Worm (Caenorhabditis elegans) whole organism, late embryonic: ENCODE results near the gene srz-6.

Source experiments
- F13H6.1 ChIP-seq: sonication (generic microtip); optimal IDR thresholded peaks from 2 replicates; lab custom pipeline; 2016; ENCODE audit warnings: missing genetic modification characterization, missing compliant biosample characterization
- K02D7.2 ChIP-seq: sonication (generic microtip); optimal IDR thresholded peaks from 2 replicates; lab custom pipeline; 2017; ENCODE audit warnings: mild to moderate bottlenecking, missing genetic modification characterization, missing compliant biosample characterization
- K09A11.1 ChIP-seq: sonication (generic microtip); optimal IDR thresholded peaks from 2 replicates; lab custom pipeline; 2017; ENCODE audit warnings: antibody characterized with exemption, mild to moderate bottlenecking, missing genetic modification characterization, missing compliant biosample characterization; ENCODE audit not compliant: insufficient read depth
- T23F11.4 ChIP-seq: fragments of 200-800 bp; sonication (Bioruptor generic); optimal IDR thresholded peaks from 2 replicates; lab custom pipeline; 2018; ENCODE audit warnings: mild to moderate bottlenecking, missing genetic modification characterization, missing compliant biosample characterization
- ahr-1 ChIP-seq: sonication (generic microtip); optimal IDR thresholded peaks from 2 replicates; lab custom pipeline; 2016; ENCODE audit warnings: missing genetic modification characterization, missing compliant biosample characterization
- ama-1 ChIP-seq: fragments of 150-350 bp; optimal IDR thresholded peaks from 2 replicates; lab custom pipeline; 2014
- ceh-14 ChIP-seq: sonication (generic microtip); optimal IDR thresholded peaks from 2 replicates; lab custom pipeline; 2016; ENCODE audit warnings: missing genotype, missing genetic modification characterization, missing compliant biosample characterization
- ceh-18 ChIP-seq: sonication (generic microtip); optimal IDR thresholded peaks from 2 replicates; lab custom pipeline; 2016; ENCODE audit warnings: missing genetic modification characterization, missing compliant biosample characterization
- ceh-19 ChIP-seq: fragments of 200-800 bp; sonication (Bioruptor generic); optimal IDR thresholded peaks from 2 replicates; lab custom pipeline; 2018; ENCODE audit warnings: mild to moderate bottlenecking, missing genetic modification characterization, missing compliant biosample characterization
- ceh-24 ChIP-seq: sonication (generic microtip); optimal IDR thresholded peaks from 2 replicates; lab custom pipeline; 2016; ENCODE audit warnings: mild to moderate bottlenecking, missing genetic modification characterization, missing compliant biosample characterization
- ceh-30 ChIP-seq: fragments of 150-350 bp; optimal IDR thresholded peaks from 2 replicates; lab custom pipeline; 2014; ENCODE audit warnings: missing biosample characterization, missing genetic modification characterization
- ceh-9 ChIP-seq: sonication (generic microtip); optimal IDR thresholded peaks from 2 replicates; lab custom pipeline; 2016; ENCODE audit warnings: mild to moderate bottlenecking, missing genetic modification characterization, inconsistent platforms, missing compliant biosample characterization
- che-1 ChIP-seq: sonication (generic microtip); optimal IDR thresholded peaks from 2 replicates; lab custom pipeline; 2016; ENCODE audit warnings: mild to moderate bottlenecking, missing genetic modification characterization, missing compliant biosample characterization
- dmd-4 ChIP-seq: sonication (generic microtip); optimal IDR thresholded peaks from 2 replicates; lab custom pipeline; 2016; ENCODE audit warnings: borderline replicate concordance, missing genetic modification characterization, missing compliant biosample characterization
- dve-1 ChIP-seq: sonication (generic microtip); optimal IDR thresholded peaks from 2 replicates; lab custom pipeline; 2017; ENCODE audit warnings: antibody characterized with exemption, mild to moderate bottlenecking, missing genetic modification characterization, missing compliant biosample characterization
- elt-2 ChIP-seq: sonication (generic microtip); optimal IDR thresholded peaks from 2 replicates; lab custom pipeline; 2016; ENCODE audit warnings: missing genetic modification reagents, missing genetic modification characterization, missing compliant biosample characterization
- elt-4 ChIP-seq: sonication (generic microtip); optimal IDR thresholded peaks from 2 replicates; lab custom pipeline; 2016; ENCODE audit warnings: missing genetic modification characterization, missing compliant biosample characterization
- eyg-1 ChIP-seq: sonication (generic microtip); optimal IDR thresholded peaks from 2 replicates; lab custom pipeline; 2016; ENCODE audit warnings: missing genotype, missing genetic modification characterization, missing compliant biosample characterization
- fax-1 ChIP-seq: sonication (generic microtip); optimal IDR thresholded peaks from 2 replicates; lab custom pipeline; 2016; ENCODE audit warnings: missing genotype, missing genetic modification characterization, missing compliant biosample characterization
- fkh-6 ChIP-seq: sonication (generic microtip); optimal IDR thresholded peaks from 2 replicates; lab custom pipeline; 2016; ENCODE audit warnings: missing genetic modification characterization, missing compliant biosample characterization
- hlh-13 ChIP-seq: fragments of 200-800 bp; sonication (Bioruptor generic); optimal IDR thresholded peaks from 2 replicates; lab custom pipeline; 2018; ENCODE audit warnings: mild to moderate bottlenecking, missing genetic modification characterization, missing compliant biosample characterization
- hlh-15 ChIP-seq: sonication (generic microtip); optimal IDR thresholded peaks from 2 replicates; lab custom pipeline; 2016; ENCODE audit warnings: missing genetic modification characterization, missing compliant biosample characterization
- hlh-8 ChIP-seq: sonication (generic microtip); optimal IDR thresholded peaks from 2 replicates; lab custom pipeline; 2016; ENCODE audit warnings: missing genotype, missing genetic modification characterization, missing compliant biosample characterization
- mec-3 ChIP-seq: sonication (generic microtip); optimal IDR thresholded peaks from 2 replicates; lab custom pipeline; 2016; ENCODE audit warnings: borderline replicate concordance, missing genetic modification characterization, missing compliant biosample characterization
- nfya-1 ChIP-seq: sonication (generic microtip); optimal IDR thresholded peaks from 2 replicates; lab custom pipeline; 2017; ENCODE audit warnings: missing genetic modification characterization, mild to moderate bottlenecking, missing compliant biosample characterization, antibody characterized with exemption, moderate library complexity
- npax-4 ChIP-seq: sonication (generic microtip); optimal IDR thresholded peaks from 2 replicates; lab custom pipeline; 2016; ENCODE audit warnings: missing genetic modification characterization, missing compliant biosample characterization
- pag-3 ChIP-seq: sonication (generic microtip); optimal IDR thresholded peaks from 2 replicates; lab custom pipeline; 2016; ENCODE audit warnings: missing compliant biosample characterization, missing genetic modification characterization, borderline replicate concordance
- pat-9 ChIP-seq: fragments of 200-800 bp; sonication (Bioruptor generic); optimal IDR thresholded peaks from 2 replicates; lab custom pipeline; 2018; ENCODE audit warnings: mild to moderate bottlenecking, missing genetic modification characterization, moderate library complexity, missing compliant biosample characterization
- pha-2 ChIP-seq: sonication (generic microtip); optimal IDR thresholded peaks from 2 replicates; lab custom pipeline; 2017; ENCODE audit warnings: mild to moderate bottlenecking, missing genetic modification characterization, missing compliant biosample characterization
- pros-1 ChIP-seq: fragments of 150-350 bp; optimal IDR thresholded peaks from 2 replicates; lab custom pipeline; 2014; ENCODE audit warnings: missing biosample characterization, missing genetic modification reagents, missing genetic modification characterization
- rnt-1 ChIP-seq: sonication (generic microtip); optimal IDR thresholded peaks from 2 replicates; lab custom pipeline; 2016; ENCODE audit warnings: missing genetic modification characterization, missing compliant biosample characterization
- sox-2 ChIP-seq: fragments of 200-800 bp; sonication (Bioruptor generic); IDR thresholded peaks from 2 replicates; pipeline ENCODE4 v1.3.6; 2022; ENCODE audit warnings: missing genetic modification reagents, missing genetic modification characterization, missing compliant biosample characterization
- sox-4 ChIP-seq: sonication (generic microtip); optimal IDR thresholded peaks from 2 replicates; lab custom pipeline; 2017; ENCODE audit warnings: mild to moderate bottlenecking, missing genetic modification characterization, inconsistent platforms, missing compliant biosample characterization
- tbx-2 ChIP-seq: sonication (generic microtip); optimal IDR thresholded peaks from 2 replicates; lab custom pipeline; 2016; ENCODE audit warnings: missing genetic modification characterization, missing compliant biosample characterization
- ttx-3 ChIP-seq: sonication (generic microtip); optimal IDR thresholded peaks from 2 replicates; lab custom pipeline; 2016; ENCODE audit warnings: missing genetic modification reagents, missing genetic modification characterization, missing compliant biosample characterization
- unc-55 ChIP-seq: sonication (generic microtip); optimal IDR thresholded peaks from 2 replicates; lab custom pipeline; 2017; ENCODE audit warnings: missing biosample characterization, missing genetic modification reagents, missing genetic modification characterization
- unc-86 ChIP-seq: sonication (generic microtip); optimal IDR thresholded peaks from 2 replicates; lab custom pipeline; 2016; ENCODE audit warnings: missing genetic modification characterization, missing compliant biosample characterization
- zip-5 ChIP-seq: sonication (generic microtip); optimal IDR thresholded peaks from 2 replicates; lab custom pipeline; 2016; ENCODE audit warnings: missing genetic modification characterization, missing compliant biosample characterization

Gene srz-6

ce11 chrII:12507038-12507437, 15.0 kb downstream of the srz-6 start, which contains the start of gene srh-68:
Gene srh-68 (plus strand): TSS chrII:12507338.
- TF ChIP-seq pat-9 (tag; lab: Kevin White, UChicago) (no peak), ahr-1 (tag; lab: Kevin White, UChicago) (no peak), ttx-3 (tag; lab: Kevin White, UChicago) (no peak), elt-4 (tag; lab: Kevin White, UChicago) (no peak), eyg-1 (tag; lab: Kevin White, UChicago) (no peak), che-1 (no peak), nfya-1 (tag; lab: Kevin White, UChicago) (no peak), pag-3 (tag; lab: Kevin White, UChicago) (no peak), hlh-15 (tag; lab: Kevin White, UChicago) (no peak), unc-55 (no peak), sox-4 (tag; lab: Kevin White, UChicago) (no peak), elt-2 (no peak)

ce11 chrII:12508650-12509049, 16.6 kb downstream of the srz-6 start, which contains the start of gene srh-67:
Gene srh-67 (plus strand): TSS chrII:12508950.
- TF ChIP-seq ceh-18 = no peak
- TF ChIP-seq ama-1 = no peak
- TF ChIP-seq ttx-3 (tag; lab: Kevin White, UChicago) = no peak
- TF ChIP-seq K02D7.2 (tag; lab: Kevin White, UChicago) = no peak
- no peak for TF ChIP-seq tbx-2 (tag; lab: Kevin White, UChicago)
- TF ChIP-seq eyg-1 (tag; lab: Kevin White, UChicago) = no peak
- TF ChIP-seq zip-5 = no peak
- TF ChIP-seq T23F11.4 (GFP tag; lab: Kevin White, UChicago) = no peak
- no peak for TF ChIP-seq fkh-6
- no peak for TF ChIP-seq ceh-19 (GFP tag; lab: Kevin White, UChicago)
- no peak for TF ChIP-seq sox-4 (tag; lab: Kevin White, UChicago)

- TF ChIP-seq pha-2 (tag; lab: Kevin White, UChicago) (no peak), pag-3 (tag; lab: Kevin White, UChicago) (no peak), pros-1 (tag; lab: Kevin White, UChicago) (no peak), tbx-2 (tag; lab: Kevin White, UChicago) (no peak), dmd-4 (tag; lab: Kevin White, UChicago) (no peak), npax-4 (tag; lab: Kevin White, UChicago) (no peak), K09A11.1 (tag; lab: Kevin White, UChicago) (no peak), ceh-14 (tag; lab: Kevin White, UChicago) (no peak), rnt-1 (tag; lab: Kevin White, UChicago) (no peak), F13H6.1 (tag; lab: Kevin White, UChicago) (no peak), hlh-8 (no peak), dve-1 (no peak), fax-1 (tag; lab: Kevin White, UChicago) (no peak), hlh-13 (GFP tag; lab: Kevin White, UChicago) (no peak), mec-3 (no peak)
Measured at ce11 chrII:12511866-12512265, 19.8 kb downstream of the srz-6 start, which contains the start of gene srh-73. Gene srh-73 (plus strand): TSS chrII:12512166.

- TF ChIP-seq ceh-18 (no peak), nfya-1 (tag; lab: Kevin White, UChicago) (no peak), unc-86 (tag; lab: Kevin White, UChicago) (no peak), hlh-13 (GFP tag; lab: Kevin White, UChicago) (no peak), hlh-8 (no peak), pha-2 (tag; lab: Kevin White, UChicago) (no peak), pros-1 (tag; lab: Kevin White, UChicago) (no peak), sox-2 (GFP tag; lab: Robert Waterston, UW) (no peak), rnt-1 (tag; lab: Kevin White, UChicago) (no peak), ceh-30 (no peak), ceh-14 (tag; lab: Kevin White, UChicago) (no peak), ceh-24 (tag; lab: Kevin White, UChicago) (no peak), ceh-9 (no peak)
Measured at ce11 chrII:12514620-12515019, 22.6 kb downstream of the srz-6 start, which contains the start of gene srh-69. Gene srh-69 (minus strand): TSS chrII:12514720.
